Worm (Caenorhabditis elegans) whole organism, L4 larva: ENCODE data around the gene F16G10.7.

Experiments
- ZK337.2 ChIP-seq: fragments of 200-800 bp; sonication (Bioruptor generic); IDR thresholded peaks from 2 replicates; pipeline ENCODE4 v1.3.6; 2022; ENCODE audit warnings: missing genetic modification reagents, missing genetic modification characterization, missing compliant biosample characterization
- egl-43 ChIP-seq: fragments of 200-800 bp; sonication (Bioruptor generic); IDR thresholded peaks from 2 replicates; pipeline ENCODE4 v1.3.6; 2022; ENCODE audit warnings: missing genetic modification reagents, missing genetic modification characterization, missing compliant biosample characterization
- fkh-10 ChIP-seq: fragments of 150-350 bp; optimal IDR thresholded peaks from 2 replicates; lab custom pipeline; 2014; ENCODE audit warnings: missing biosample characterization, missing genetic modification reagents, missing genetic modification characterization
- pqm-1 ChIP-seq: sonication (generic microtip); optimal IDR thresholded peaks from 2 replicates; lab custom pipeline; 2017; ENCODE audit warnings: missing biosample characterization, missing genetic modification characterization
- unc-130 ChIP-seq: sonication (generic microtip); optimal IDR thresholded peaks from 2 replicates; lab custom pipeline; 2016; ENCODE audit warnings: missing genetic modification reagents, missing genetic modification characterization, missing compliant biosample characterization
- unc-39 ChIP-seq: sonication (generic microtip); optimal IDR thresholded peaks from 2 replicates; lab custom pipeline; 2017; ENCODE audit warnings: missing biosample characterization, missing genetic modification characterization
- unc-62 ChIP-seq, 3 experiments: fragments of 150-350 bp in 1 of 3; sonication (generic microtip); optimal IDR thresholded peaks in 2 of 3; peaks in 1 of 3; 1 replicate in 1 of 3; 2 replicates in 2 of 3; lab custom pipeline; 2014 to 2017; ENCODE audit warnings: missing biosample characterization in 3 of 3, missing genetic modification characterization in 3 of 3, missing genetic modification reagents in 3 of 3, missing genotype in 1 of 3
- zag-1 ChIP-seq: fragments of 150-350 bp; optimal IDR thresholded peaks from 2 replicates; lab custom pipeline; 2014; ENCODE audit warnings: missing biosample characterization, missing genetic modification characterization
- zfp-2 ChIP-seq: sonication (generic microtip); optimal IDR thresholded peaks from 2 replicates; lab custom pipeline; 2016; ENCODE audit warnings: mild to moderate bottlenecking, missing genetic modification characterization, missing compliant biosample characterization
- zip-11 ChIP-seq: fragments of 200-800 bp; sonication (Bioruptor generic); IDR thresholded peaks from 2 replicates; pipeline ENCODE4 v1.3.6; 2022; ENCODE audit warnings: missing genetic modification characterization, missing compliant biosample characterization

DNA sequence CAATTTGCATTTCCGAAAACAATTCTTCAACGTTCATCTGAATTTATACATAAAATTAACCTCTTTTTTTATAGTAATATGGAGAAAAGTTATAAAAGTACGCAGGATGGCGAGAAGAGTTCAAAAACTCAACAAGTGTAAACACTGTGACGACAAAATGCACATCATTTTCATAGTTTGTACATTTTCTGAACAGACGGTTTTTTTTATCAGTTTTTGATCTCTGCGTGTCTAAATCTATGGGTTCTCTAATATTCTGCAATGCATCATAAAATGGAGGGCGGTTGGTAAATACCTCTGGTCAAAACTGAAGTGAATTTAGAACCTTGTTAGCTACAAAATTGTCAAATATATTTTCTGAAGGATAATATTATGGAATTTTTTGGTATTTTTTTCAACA, 35.4 kb upstream of the F16G10.7 start, which contains the start of gene fbxa-4:
- TF ChIP-seq zip-11 (GFP tag; lab: Robert Waterston, UW) (no peak), unc-130 (GFP tag; lab: Kevin White, UChicago) (no peak), egl-43 (no peak), zag-1 (no peak), ZK337.2 (GFP tag; lab: Robert Waterston, UW) (no peak), unc-39 (no peak), fkh-10 (GFP tag; lab: Kevin White, UChicago) (no peak), unc-62 (GFP tag; optimal IDR thresholded peaks at IDR 0.05 in 1 of 2; lab: Kevin White, UChicago) (peak in 1 of 2 experiments; percentile 56), unc-62 (tag; optimal IDR thresholded peaks at IDR 0.05; lab: Kevin White, UChicago) (no peak), zfp-2 (tag; lab: Kevin White, UChicago) (no peak), pqm-1 (tag; lab: Kevin White, UChicago) (peak; percentile 52)
